Worm (Caenorhabditis elegans): ENCODE results near the gene cdh-12.

DNA sequence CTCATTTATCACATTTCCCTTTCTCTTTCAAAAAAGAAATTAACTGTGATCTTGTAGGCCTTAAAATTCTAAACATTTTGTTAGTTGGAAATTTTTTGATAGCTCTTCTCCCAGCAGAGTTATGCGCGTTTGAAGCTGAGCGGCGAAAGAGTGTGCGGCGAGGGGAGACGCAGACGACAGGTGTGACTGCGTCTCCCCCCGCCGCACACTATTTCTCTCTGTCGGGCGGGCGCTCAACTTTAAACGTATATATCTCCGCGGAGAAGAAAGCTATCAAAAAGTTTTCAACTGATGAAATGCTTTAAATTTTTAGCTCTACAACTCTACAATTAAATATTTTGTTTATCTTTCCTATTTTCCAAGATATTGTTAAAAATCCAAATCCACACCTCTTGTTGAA is 67.2 kb downstream of the cdh-12 start:
- no peak for TF ChIP-seq pqm-1 (tag; optimal IDR thresholded peaks at IDR 0.05)
- TF ChIP-seq pha-4 (GFP tag; IDR thresholded peaks at IDR 0.05), result no peak
- no peak for TF ChIP-seq pha-4 (tag; optimal IDR thresholded peaks at IDR 0.05)
- TF ChIP-seq nhr-111 (GFP tag; optimal IDR thresholded peaks at IDR 0.05), result no peak
- no peak for TF ChIP-seq mep-1 (tag; optimal IDR thresholded peaks at IDR 0.05)
- TF ChIP-seq nhr-11 (tag; optimal IDR thresholded peaks at IDR 0.05), result no peak
- no peak for TF ChIP-seq ama-1 (optimal IDR thresholded peaks at IDR 0.05)
- TF ChIP-seq mes-2 (tag; optimal IDR thresholded peaks at IDR 0.05; ENCODE audit: poor library complexity, severe bottlenecking), result no peak
- no peak for TF ChIP-seq Y75B8A.6 (GFP tag; IDR thresholded peaks at IDR 0.05)
- no peak for TF ChIP-seq ceh-28 (tag; optimal IDR thresholded peaks at IDR 0.05)

Measured in whole organism, L4 larva.